Worm (Caenorhabditis elegans): ENCODE results near the gene spat-3.

Gene spat-3

ce11 chrX:4569276-4569675, 36.5 kb downstream of the spat-3 start:
- TF ChIP-seq ceh-20 (GFP tag; IDR thresholded peaks at IDR 0.05) (no peak), lin-38 (GFP tag; IDR thresholded peaks at IDR 0.05) (no peak), daf-8 (GFP tag; IDR thresholded peaks at IDR 0.05) (no peak), F49E8.2 (tag; optimal IDR thresholded peaks at IDR 0.05; ENCODE audit: borderline replicate concordance) (no peak), unc-62 (GFP tag; optimal IDR thresholded peaks at IDR 0.05 in 1 of 2) (peak in 1 of 2 experiments; percentile 75), unc-62 (tag; optimal IDR thresholded peaks at IDR 0.05) (no peak), tag-97 (GFP tag; IDR thresholded peaks at IDR 0.05) (no peak), F10B5.3 (tag; optimal IDR thresholded peaks at IDR 0.05) (no peak), ctbp-1 (GFP tag; IDR thresholded peaks at IDR 0.05) (no peak), vab-7 (GFP tag; IDR thresholded peaks at IDR 0.05) (no peak), dmd-6 (GFP tag; IDR thresholded peaks at IDR 0.05) (peak; percentile 28; the same call in 1 of the 2 replicates), nhr-28 (tag; optimal IDR thresholded peaks at IDR 0.05) (peak; percentile 63), F26F4.8 (GFP tag; conservative IDR thresholded peaks at IDR 0.05) (no peak), F44E2.7 (GFP tag; IDR thresholded peaks at IDR 0.05) (no peak), spr-3 (GFP tag; optimal IDR thresholded peaks at IDR 0.05) (no peak), T26A8.4 (GFP tag; IDR thresholded peaks at IDR 0.05) (no peak)

DNA sequence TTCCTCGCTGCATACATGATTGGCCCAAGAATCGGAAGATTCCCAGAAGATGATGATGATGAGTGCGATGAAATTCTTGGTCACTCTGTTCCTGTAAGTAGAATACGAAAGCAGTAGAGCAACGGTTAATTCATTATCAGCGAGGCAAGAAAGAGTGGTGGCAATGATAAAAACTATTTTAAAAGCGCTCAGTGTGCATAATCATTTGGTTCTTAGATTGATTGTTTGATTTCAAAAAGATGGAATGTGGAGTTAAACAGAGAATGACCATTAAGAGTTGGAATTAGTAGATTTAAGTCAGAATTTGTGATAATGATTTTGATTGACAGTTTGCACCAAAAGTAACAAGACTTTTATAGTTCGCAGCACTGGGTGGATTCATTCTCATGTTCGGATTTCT, 38.6 kb downstream of the spat-3 start:
- TF ChIP-seq mxl-3 (GFP tag; optimal IDR thresholded peaks at IDR 0.05) (no peak), lin-13 (GFP tag; optimal IDR thresholded peaks at IDR 0.05) (no peak), tra-1 (GFP tag; IDR thresholded peaks at IDR 0.05) (0 out of 2 replicates have a peak, but pooled peaks have one; percentile 7), mes-2 (tag; optimal IDR thresholded peaks at IDR 0.05; ENCODE audit: poor library complexity, severe bottlenecking) (no peak), nhr-28 (tag; optimal IDR thresholded peaks at IDR 0.05) (peak; percentile 53), F49E8.2 (tag; optimal IDR thresholded peaks at IDR 0.05; ENCODE audit: borderline replicate concordance) (no peak), hlh-11 (tag; optimal IDR thresholded peaks at IDR 0.05) (peak; percentile 32), unc-39 (tag; optimal IDR thresholded peaks at IDR 0.05) (no peak), dpl-1 (GFP tag; optimal IDR thresholded peaks at IDR 0.05) (no peak), dmd-8 (GFP tag; IDR thresholded peaks at IDR 0.05) (no peak), daf-16 (GFP tag; optimal IDR thresholded peaks at IDR 0.05) (no peak), daf-16 (tag; optimal IDR thresholded peaks at IDR 0.05) (peak; percentile 18), dve-1 (tag; optimal IDR thresholded peaks at IDR 0.05; ENCODE audit: insufficient read depth) (peak; percentile 20), ceh-82 (tag; optimal IDR thresholded peaks at IDR 0.05) (no peak), aha-1 (tag) (peak; percentile 31), pqm-1 (tag; optimal IDR thresholded peaks at IDR 0.05) (peak; percentile 70), dmd-6 (GFP tag; IDR thresholded peaks at IDR 0.05) (peak; percentile 83), ZK337.2 (GFP tag; IDR thresholded peaks at IDR 0.05) (no peak)

- TF ChIP-seq fkh-10 (GFP tag; optimal IDR thresholded peaks at IDR 0.05), result no peak
- no peak for TF ChIP-seq ceh-62 (tag; optimal IDR thresholded peaks at IDR 0.05)
- TF ChIP-seq ceh-44 (GFP tag; IDR thresholded peaks at IDR 0.05), result no peak
- TF ChIP-seq gei-8 (GFP tag; optimal IDR thresholded peaks at IDR 0.05), result no peak
- TF ChIP-seq T26A8.4 (GFP tag; IDR thresholded peaks at IDR 0.05), result no peak
- no peak for TF ChIP-seq lir-3 (tag; optimal IDR thresholded peaks at IDR 0.05)
- TF ChIP-seq zfp-3 (GFP tag; conservative IDR thresholded peaks at IDR 0.05), result no peak
- TF ChIP-seq ZK337.2 (GFP tag; IDR thresholded peaks at IDR 0.05), result no peak
- no peak for TF ChIP-seq madf-9 (GFP tag; conservative IDR thresholded peaks at IDR 0.05)
- TF ChIP-seq F10B5.3 (tag; optimal IDR thresholded peaks at IDR 0.05), result no peak
- TF ChIP-seq Y48G9A.11 (GFP tag; IDR thresholded peaks at IDR 0.05), result no peak
- TF ChIP-seq nhr-28 (tag; optimal IDR thresholded peaks at IDR 0.05), result peak; percentile 87
- no peak for TF ChIP-seq Y75B8A.6 (GFP tag; IDR thresholded peaks at IDR 0.05)
- no peak for TF ChIP-seq attf-4 (tag; optimal IDR thresholded peaks at IDR 0.05)
- no peak for TF ChIP-seq aly-2 (tag; optimal IDR thresholded peaks at IDR 0.05)
- no peak for TF ChIP-seq daf-19 (GFP tag; conservative IDR thresholded peaks at IDR 0.05)
- no peak for TF ChIP-seq egl-43 (GFP tag; IDR thresholded peaks at IDR 0.05)
- TF ChIP-seq hmg-1.1 (GFP tag; IDR thresholded peaks at IDR 0.05), result no peak
- peak in 1 of 2 experiments; percentile 86 for TF ChIP-seq mdl-1 (tag; optimal IDR thresholded peaks at IDR 0.05)
- TF ChIP-seq ceh-32 (tag; optimal IDR thresholded peaks at IDR 0.05; ENCODE audit: poor library complexity), result no peak
- no peak for TF ChIP-seq dmd-9 (GFP tag; IDR thresholded peaks at IDR 0.05)
- TF ChIP-seq lin-13 (GFP tag; optimal IDR thresholded peaks at IDR 0.05), result no peak
- TF ChIP-seq nhr-77 (tag; optimal IDR thresholded peaks at IDR 0.05), result peak; percentile 90
Measured at ce11 chrX:4564717-4565316, 40.9 kb downstream of the spat-3 start, which contains the start of gene amt-4. amt-4 (plus strand) TSS chrX:4565302.
